Fruit fly (Drosophila melanogaster) Kc167 (cell line): ENCODE data around the gene SamDC.

ENCODE experiments used
- Myc ChIP-seq: fragments of >200 bp; optimal IDR thresholded peaks from 2 replicates; lab custom pipeline; 2017; ENCODE audit warnings: missing external identifiers
- ttk ChIP-seq: sonication (Bioruptor generic); optimal IDR thresholded peaks from 2 replicates; lab custom pipeline; 2017; ENCODE audit warnings: missing external identifiers

dm6 chr2L:10315888-10316287 lies 23.4 kb upstream of the SamDC start:
- no peak for TF ChIP-seq Myc (lab: Kevin White, UChicago)
- no peak for TF ChIP-seq ttk (lab: Kevin White, UChicago)
